ENCODE assay signal across 1 fruit fly cellular context in genomic region chr2L:15910937-15911590, dm6.
TF ChIP-seq lines count a peak whose summit lies in the region.

No protein-coding gene starts in this region.

TF ChIP-seq in whole organism, embryonic, 481 proteins besides CTCF, POLR2A, EP300 and RAD21 (continued from another document and continues in another):
- TF ChIP-seq CG13296 (GFP tag; optimal IDR thresholded peaks at IDR 0.05; lab: Kevin White, UChicago) (peak; percentile 95), ewg (GFP tag; optimal IDR thresholded peaks at IDR 0.05; lab: Kevin White, UChicago) (peak; percentile 94), BtbVII (GFP tag; optimal IDR thresholded peaks at IDR 0.05; lab: Kevin White, UChicago) (peak; percentile 91), Ada2b (GFP tag; IDR thresholded peaks at IDR 0.05; lab: Robert Waterston, UW) (peak; percentile 93), Awh (GFP tag; IDR thresholded peaks at IDR 0.05; lab: Robert Waterston, UW) (peak; percentile 93), nerfin-1 (tag; optimal IDR thresholded peaks at IDR 0.05; lab: Kevin White, UChicago) (peak; percentile 92), Meics (GFP tag; optimal IDR thresholded peaks at IDR 0.05; lab: Kevin White, UChicago) (peak; percentile 95), hbn (GFP tag; IDR thresholded peaks at IDR 0.05; lab: Robert Waterston, UW; ENCODE audit: partially characterized antibody) (0 out of 2 replicates have a peak, but pooled peaks have one; percentile 2), CG1832 (GFP tag; optimal IDR thresholded peaks at IDR 0.05; lab: Kevin White, UChicago) (no peak), pum (GFP tag; optimal IDR thresholded peaks at IDR 0.05; lab: Kevin White, UChicago) (peak; percentile 95), CG5180 (GFP tag; optimal IDR thresholded peaks at IDR 0.05; lab: Kevin White, UChicago) (peak; percentile 85), gcm (GFP tag; optimal IDR thresholded peaks at IDR 0.05; lab: Kevin White, UChicago) (peak; percentile 95), CG13123 (GFP tag; optimal IDR thresholded peaks at IDR 0.05; lab: Kevin White, UChicago) (peak; percentile 94), pfk (GFP tag; optimal IDR thresholded peaks at IDR 0.05; lab: Kevin White, UChicago) (peak; percentile 46), toy (GFP tag; IDR thresholded peaks at IDR 0.05; lab: Robert Waterston, UW) (peak; percentile 80), ato (GFP tag; IDR thresholded peaks at IDR 0.05; lab: Robert Waterston, UW; ENCODE audit: partially characterized antibody) (peak; percentile 17; the same call in 1 of the 2 replicates), Oli (tag; optimal IDR thresholded peaks at IDR 0.05; lab: Kevin White, UChicago) (peak; percentile 98), bigmax (GFP tag; optimal IDR thresholded peaks at IDR 0.05; lab: Kevin White, UChicago) (no peak), Jarid2 (GFP tag; optimal IDR thresholded peaks at IDR 0.05; lab: Kevin White, UChicago) (peak; percentile 82), vvl (GFP tag; IDR thresholded peaks at IDR 0.05; lab: Robert Waterston, UW) (peak; percentile 97), CG14441 (GFP tag; IDR thresholded peaks at IDR 0.05; lab: Robert Waterston, UW) (peak; percentile 96), H15 (GFP tag; IDR thresholded peaks at IDR 0.05; lab: Robert Waterston, UW) (peak; percentile 95), insv (GFP tag; optimal IDR thresholded peaks at IDR 0.05; lab: Kevin White, UChicago) (peak; percentile 62 to 64), ab (GFP tag; optimal IDR thresholded peaks at IDR 0.05; lab: Kevin White, UChicago) (peak; percentile 83), Dbx (GFP tag; IDR thresholded peaks at IDR 0.05; lab: Robert Waterston, UW) (peak; percentile 86), Dip3 (GFP tag; optimal IDR thresholded peaks at IDR 0.05; lab: Kevin White, UChicago) (peak; percentile 87), eve (GFP tag; optimal IDR thresholded peaks at IDR 0.05; lab: Kevin White, UChicago) (peak in 1 of 2 experiments; percentile 98), CG4328 (GFP tag; optimal IDR thresholded peaks at IDR 0.05; lab: Kevin White, UChicago) (peak; percentile 91), CG11723 (GFP tag; optimal IDR thresholded peaks at IDR 0.05; lab: Kevin White, UChicago) (peak; percentile 92), CG11247 (GFP tag; IDR thresholded peaks at IDR 0.05; lab: Robert Waterston, UW) (peak; percentile 84), Hmx (GFP tag; optimal IDR thresholded peaks at IDR 0.05; lab: Kevin White, UChicago) (peak; percentile 75), Myb (GFP tag; optimal IDR thresholded peaks at IDR 0.05; lab: Kevin White, UChicago) (peak; percentile 85), vnd (GFP tag; IDR thresholded peaks at IDR 0.05; lab: Robert Waterston, UW; ENCODE audit: partially characterized antibody) (0 out of 3 replicates have a peak, but pooled peaks have one; percentile 23), Ets97D (GFP tag; optimal IDR thresholded peaks at IDR 0.05; lab: Kevin White, UChicago) (peak; percentile 82), tgo (GFP tag; IDR thresholded peaks at IDR 0.05; lab: Robert Waterston, UW) (peak; percentile 96), gro (GFP tag; optimal IDR thresholded peaks at IDR 0.05; lab: Kevin White, UChicago) (peak; percentile 91), HmgD (GFP tag; optimal IDR thresholded peaks at IDR 0.05; lab: Kevin White, UChicago) (peak; percentile 76), gt (GFP tag; IDR thresholded peaks at IDR 0.05; lab: Robert Waterston, UW) (peak; percentile 75), Bgb (GFP tag; IDR thresholded peaks at IDR 0.05; lab: Robert Waterston, UW; ENCODE audit: partially characterized antibody) (0 out of 2 replicates have a peak, but pooled peaks have one; percentile 44), CG8765 (GFP tag; IDR thresholded peaks at IDR 0.05; lab: Robert Waterston, UW) (peak; percentile 71; the same call in 1 of the 2 replicates), zfh1 (GFP tag; IDR thresholded peaks at IDR 0.05; lab: Robert Waterston, UW) (peak; percentile 95), fd3F (GFP tag; optimal IDR thresholded peaks at IDR 0.05; lab: Kevin White, UChicago) (peak; percentile 95), Lhr (GFP tag; optimal IDR thresholded peaks at IDR 0.05; lab: Kevin White, UChicago) (peak; percentile 90), CG16813 (GFP tag; IDR thresholded peaks at IDR 0.05; lab: Robert Waterston, UW; ENCODE audit: partially characterized antibody) (no peak), Scr (GFP tag; IDR thresholded peaks at IDR 0.05; lab: Robert Waterston, UW; ENCODE audit: partially characterized antibody) (0 out of 2 replicates have a peak, but pooled peaks have one; percentile 14), CG3726 (GFP tag; IDR thresholded peaks at IDR 0.05; lab: Robert Waterston, UW) (peak; percentile 92), CG10462 (GFP tag; optimal IDR thresholded peaks at IDR 0.05; lab: Kevin White, UChicago) (peak; percentile 95), bbx (GFP tag; IDR thresholded peaks at IDR 0.05; lab: Robert Waterston, UW; ENCODE audit: partially characterized antibody) (no peak), CG1233 (GFP tag; optimal IDR thresholded peaks at IDR 0.05; lab: Kevin White, UChicago) (peak; percentile 94), hth (optimal IDR thresholded peaks at IDR 0.05; lab: Kevin White, UChicago) (no peak), CG8478 (optimal IDR thresholded peaks at IDR 0.05; lab: Kevin White, UChicago) (no peak), CrebB (tag; optimal IDR thresholded peaks at IDR 0.05; lab: Kevin White, UChicago) (peak; percentile 93), ap (GFP tag; IDR thresholded peaks at IDR 0.05; lab: Robert Waterston, UW) (peak; percentile 92), slou (GFP tag; optimal IDR thresholded peaks at IDR 0.05; lab: Kevin White, UChicago) (peak; percentile 86), CG2120 (GFP tag; optimal IDR thresholded peaks at IDR 0.05; lab: Kevin White, UChicago) (peak; percentile 95), CG8290 (GFP tag; optimal IDR thresholded peaks at IDR 0.05; lab: Kevin White, UChicago) (peak; percentile 79), CG8290 (tag; optimal IDR thresholded peaks at IDR 0.05; lab: Kevin White, UChicago) (peak; percentile 55 to 95), MBD-R2 (GFP tag; IDR thresholded peaks at IDR 0.05; lab: Robert Waterston, UW) (peak; percentile 85), CG15269 (tag; optimal IDR thresholded peaks at IDR 0.05; lab: Kevin White, UChicago) (peak; percentile 97), dan (GFP tag; IDR thresholded peaks at IDR 0.05; lab: Robert Waterston, UW) (peak; percentile 62; the same call in 1 of the 2 replicates), CG12155 (GFP tag; optimal IDR thresholded peaks at IDR 0.05; lab: Kevin White, UChicago) (peak; percentile 90), caup (GFP tag; optimal IDR thresholded peaks at IDR 0.05; lab: Kevin White, UChicago; ENCODE audit: severe bottlenecking) (peak; percentile 89), CG30403 (GFP tag; optimal IDR thresholded peaks at IDR 0.05; lab: Kevin White, UChicago) (peak; percentile 98), exex (tag; optimal IDR thresholded peaks at IDR 0.05; lab: Kevin White, UChicago) (peak; percentile 60), CG17568 (GFP tag; optimal IDR thresholded peaks at IDR 0.05; lab: Kevin White, UChicago) (peak; percentile 94), CkIIα-i1 (GFP tag; IDR thresholded peaks at IDR 0.05; lab: Robert Waterston, UW) (peak; percentile 88), Chrac-16 (GFP tag; optimal IDR thresholded peaks at IDR 0.05; lab: Kevin White, UChicago) (peak; percentile 95), PHDP (tag; optimal IDR thresholded peaks at IDR 0.05; lab: Kevin White, UChicago) (peak; percentile 97), lbe (GFP tag; optimal IDR thresholded peaks at IDR 0.05; lab: Kevin White, UChicago) (peak; percentile 92), CG34422 (GFP tag; IDR thresholded peaks at IDR 0.05; lab: Robert Waterston, UW) (peak; percentile 96), sna (GFP tag; IDR thresholded peaks at IDR 0.05; lab: Robert Waterston, UW; ENCODE audit: partially characterized antibody) (no peak; the same call in none of the 2 replicates), grau (tag; optimal IDR thresholded peaks at IDR 0.05; lab: Kevin White, UChicago) (peak; percentile 96), trh (GFP tag; optimal IDR thresholded peaks at IDR 0.05; lab: Kevin White, UChicago) (peak; percentile 84), CG2199 (GFP tag; IDR thresholded peaks at IDR 0.05; lab: Robert Waterston, UW) (peak; percentile 82), CG18011 (GFP tag; optimal IDR thresholded peaks at IDR 0.05; lab: Kevin White, UChicago) (peak; percentile 79), chn (GFP tag; optimal IDR thresholded peaks at IDR 0.05; lab: Kevin White, UChicago) (peak; percentile 96), CG15514 (GFP tag; optimal IDR thresholded peaks at IDR 0.05; lab: Kevin White, UChicago) (peak; percentile 82), Bteb2 (GFP tag; optimal IDR thresholded peaks at IDR 0.05; lab: Kevin White, UChicago) (peak; percentile 96), gsb (GFP tag; IDR thresholded peaks at IDR 0.05; lab: Robert Waterston, UW) (peak; percentile 93), br (optimal IDR thresholded peaks at IDR 0.05; lab: Kevin White, UChicago) (no peak), Fer2 (tag; optimal IDR thresholded peaks at IDR 0.05; lab: Kevin White, UChicago) (peak; percentile 87), Side (GFP tag; optimal IDR thresholded peaks at IDR 0.05; lab: Kevin White, UChicago) (peak; percentile 95), CG18476 (GFP tag; optimal IDR thresholded peaks at IDR 0.05; lab: Kevin White, UChicago) (peak; percentile 92), crol (GFP tag; IDR thresholded peaks at IDR 0.05; lab: Robert Waterston, UW) (peak; percentile 8; the same call in 1 of the 2 replicates), CG12219 (GFP tag; optimal IDR thresholded peaks at IDR 0.05; lab: Kevin White, UChicago) (peak; percentile 97), Hey (tag; optimal IDR thresholded peaks at IDR 0.05; lab: Kevin White, UChicago) (peak; percentile 2), sima (GFP tag; optimal IDR thresholded peaks at IDR 0.05; lab: Kevin White, UChicago) (peak; percentile 77), crp (GFP tag; optimal IDR thresholded peaks at IDR 0.05; lab: Kevin White, UChicago) (peak; percentile 2 to 64), Atf6 (GFP tag; IDR thresholded peaks at IDR 0.05; lab: Robert Waterston, UW) (peak; percentile 96), sc (optimal IDR thresholded peaks at IDR 0.05; lab: Kevin White, UChicago) (no peak), sc (GFP tag; optimal IDR thresholded peaks at IDR 0.05; lab: Kevin White, UChicago) (peak; percentile 95), sim (GFP tag; IDR thresholded peaks at IDR 0.05; lab: Robert Waterston, UW) (peak; percentile 91), twi (tag; optimal IDR thresholded peaks at IDR 0.05; lab: Kevin White, UChicago) (peak; percentile 94), Dfd (GFP tag; optimal IDR thresholded peaks at IDR 0.05; lab: Kevin White, UChicago) (no peak), mld (GFP tag; IDR thresholded peaks at IDR 0.05; lab: Robert Waterston, UW; ENCODE audit: partially characterized antibody) (no peak), ftz-f1 (GFP tag; optimal IDR thresholded peaks at IDR 0.05; lab: Kevin White, UChicago) (no peak), kni (GFP tag; optimal IDR thresholded peaks at IDR 0.05; lab: Kevin White, UChicago) (peak; percentile 93), CG4707 (GFP tag; optimal IDR thresholded peaks at IDR 0.05; lab: Kevin White, UChicago) (peak; percentile 98), CG14014 (GFP tag; IDR thresholded peaks at IDR 0.05; lab: Robert Waterston, UW) (peak; percentile 93), tna (GFP tag; IDR thresholded peaks at IDR 0.05; lab: Robert Waterston, UW; ENCODE audit: partially characterized antibody) (no peak; the same call in 1 of the 2 replicates), CG3407 (GFP tag; optimal IDR thresholded peaks at IDR 0.05; lab: Kevin White, UChicago) (peak; percentile 94), CG15479 (GFP tag; optimal IDR thresholded peaks at IDR 0.05; lab: Kevin White, UChicago) (no peak), danr (GFP tag; IDR thresholded peaks at IDR 0.05; lab: Robert Waterston, UW) (peak; percentile 93), ttk (GFP tag; IDR thresholded peaks at IDR 0.05; lab: Robert Waterston, UW) (peak; percentile 92), odd (GFP tag; optimal IDR thresholded peaks at IDR 0.05; lab: Kevin White, UChicago) (peak; percentile 96), CG8089 (GFP tag; optimal IDR thresholded peaks at IDR 0.05; lab: Kevin White, UChicago) (peak; percentile 95), E2f2 (GFP tag; IDR thresholded peaks at IDR 0.05; lab: Robert Waterston, UW) (peak; percentile 84), CG2875 (GFP tag; optimal IDR thresholded peaks at IDR 0.05; lab: Kevin White, UChicago) (peak; percentile 98), Drgx (GFP tag; IDR thresholded peaks at IDR 0.05; lab: Robert Waterston, UW) (peak; percentile 96), ash1 (GFP tag; optimal IDR thresholded peaks at IDR 0.05; lab: Kevin White, UChicago) (no peak), chif (GFP tag; optimal IDR thresholded peaks at IDR 0.05; lab: Kevin White, UChicago) (peak; percentile 95 to 97), Ssrp (tag; optimal IDR thresholded peaks at IDR 0.05; lab: Kevin White, UChicago) (peak; percentile 98), sens-2 (GFP tag; IDR thresholded peaks at IDR 0.05; lab: Robert Waterston, UW) (peak; percentile 87), CG6765 (GFP tag; optimal IDR thresholded peaks at IDR 0.05; lab: Kevin White, UChicago) (peak; percentile 72), Xbp1 (GFP tag; optimal IDR thresholded peaks at IDR 0.05; lab: Kevin White, UChicago) (peak; percentile 96), zf30C (GFP tag; optimal IDR thresholded peaks at IDR 0.05; lab: Kevin White, UChicago) (no peak), Nf-YA (GFP tag; IDR thresholded peaks at IDR 0.05; lab: Robert Waterston, UW) (peak; percentile 85), Opbp (GFP tag; IDR thresholded peaks at IDR 0.05; lab: Robert Waterston, UW; ENCODE audit: partially characterized antibody) (0 out of 3 replicates have a peak, but pooled peaks have one; percentile 20), CG12299 (tag; optimal IDR thresholded peaks at IDR 0.05; lab: Kevin White, UChicago) (peak; percentile 96), NC2α (GFP tag; optimal IDR thresholded peaks at IDR 0.05; lab: Kevin White, UChicago) (peak; percentile 97), D19B (GFP tag; optimal IDR thresholded peaks at IDR 0.05; lab: Kevin White, UChicago) (peak; percentile 81), CG17361 (GFP tag; IDR thresholded peaks at IDR 0.05; lab: Robert Waterston, UW) (peak; percentile 95), ATbp (GFP tag; optimal IDR thresholded peaks at IDR 0.05; lab: Kevin White, UChicago) (peak; percentile 96), CG11504 (tag; optimal IDR thresholded peaks at IDR 0.05; lab: Kevin White, UChicago) (peak; percentile 95), D19A (tag; optimal IDR thresholded peaks at IDR 0.05; lab: Kevin White, UChicago) (peak; percentile 92), Elba2 (GFP tag; optimal IDR thresholded peaks at IDR 0.05; lab: Kevin White, UChicago) (peak; percentile 51), cato (GFP tag; optimal IDR thresholded peaks at IDR 0.05; lab: Kevin White, UChicago; ENCODE audit: borderline replicate concordance) (peak; percentile 95)
